Worm (Caenorhabditis elegans) whole organism, L3 larva: ENCODE measurements around the gene F54D5.9.

Source experiments
- R02D3.7 ChIP-seq: fragments of 150-350 bp; optimal IDR thresholded peaks from 2 replicates; lab custom pipeline; 2014; ENCODE audit warnings: missing biosample characterization, missing genetic modification characterization
- ZK546.5 ChIP-seq: sonication (generic microtip); optimal IDR thresholded peaks from 2 replicates; lab custom pipeline; 2017; ENCODE audit warnings: missing biosample characterization, missing genetic modification characterization
- ama-1 ChIP-seq: fragments of 150-350 bp; optimal IDR thresholded peaks from 2 replicates; lab custom pipeline; 2018
- ceh-16 ChIP-seq: sonication (generic microtip); optimal IDR thresholded peaks from 2 replicates; lab custom pipeline; 2017; ENCODE audit warnings: missing biosample characterization, missing genetic modification characterization
- ceh-28 ChIP-seq: fragments of 150-350 bp; optimal IDR thresholded peaks from 2 replicates; lab custom pipeline; 2014; ENCODE audit warnings: missing biosample characterization, missing genetic modification reagents, missing genetic modification characterization
- ceh-82 ChIP-seq: fragments of 150-350 bp; optimal IDR thresholded peaks from 2 replicates; lab custom pipeline; 2014; ENCODE audit warnings: missing biosample characterization, missing genetic modification characterization
- ceh-9 ChIP-seq: sonication (generic microtip); optimal IDR thresholded peaks from 2 replicates; lab custom pipeline; 2018; ENCODE audit warnings: missing biosample characterization, missing genetic modification characterization
- daf-12 ChIP-seq: fragments of 150-350 bp; optimal IDR thresholded peaks from 2 replicates; lab custom pipeline; 2014; ENCODE audit warnings: missing biosample characterization, missing genetic modification reagents, missing genetic modification characterization
- egl-27 ChIP-seq: sonication (generic microtip); optimal IDR thresholded peaks from 4 replicates; lab custom pipeline; 2017; ENCODE audit warnings: missing biosample characterization, missing genetic modification reagents, missing genetic modification characterization
- egl-5 ChIP-seq: fragments of 150-350 bp; optimal IDR thresholded peaks from 2 replicates; lab custom pipeline; 2017; ENCODE audit warnings: missing biosample characterization, missing genetic modification reagents, missing genetic modification characterization, inconsistent platforms
- elt-2 ChIP-seq: sonication (generic microtip); optimal IDR thresholded peaks from 2 replicates; lab custom pipeline; 2016; ENCODE audit warnings: missing genetic modification reagents, mild to moderate bottlenecking, missing genetic modification characterization, missing compliant biosample characterization
- elt-3 ChIP-seq, 3 experiments: fragments of 150-350 bp in 1 of 3; sonication (generic microtip) in 2 of 3; optimal IDR thresholded peaks; 2 replicates in 2 of 3; 4 replicates in 1 of 3; lab custom pipeline; 2014 to 2017; ENCODE audit warnings: missing biosample characterization in 3 of 3, missing genetic modification characterization in 3 of 3
- eor-1 ChIP-seq, 2 experiments: fragments of 150-350 bp; optimal IDR thresholded peaks; 2 replicates each; lab custom pipeline; 2014 to 2018; ENCODE audit warnings: missing biosample characterization in 2 of 2, missing genetic modification characterization in 2 of 2
- fkh-10 ChIP-seq: sonication (generic microtip); optimal IDR thresholded peaks from 2 replicates; lab custom pipeline; 2017; ENCODE audit warnings: missing biosample characterization, missing genetic modification reagents, missing genetic modification characterization
- fkh-2 ChIP-seq: fragments of 150-350 bp; optimal IDR thresholded peaks from 2 replicates; lab custom pipeline; 2014; ENCODE audit warnings: missing biosample characterization, missing genetic modification reagents, missing genetic modification characterization
- fos-1 ChIP-seq: fragments of 150-350 bp; optimal IDR thresholded peaks from 2 replicates; lab custom pipeline; 2014; ENCODE audit warnings: missing biosample characterization, missing genetic modification characterization
- hmg-11 ChIP-seq: sonication (generic microtip); optimal IDR thresholded peaks from 2 replicates; lab custom pipeline; 2016; ENCODE audit warnings: missing genetic modification characterization, missing compliant biosample characterization
- jun-1 ChIP-seq: fragments of 150-350 bp; optimal IDR thresholded peaks from 2 replicates; lab custom pipeline; 2014; ENCODE audit warnings: missing biosample characterization, missing genetic modification reagents, missing genetic modification characterization
- lin-15B ChIP-seq: fragments of 150-350 bp; optimal IDR thresholded peaks from 2 replicates; lab custom pipeline; 2014; ENCODE audit warnings: missing biosample characterization, missing genetic modification characterization
- lin-39 ChIP-seq: fragments of 150-350 bp; optimal IDR thresholded peaks from 2 replicates; lab custom pipeline; 2018; ENCODE audit warnings: missing biosample characterization, missing genetic modification reagents, missing genetic modification characterization
- lsy-12 ChIP-seq: sonication (generic microtip); optimal IDR thresholded peaks from 2 replicates; lab custom pipeline; 2016; ENCODE audit warnings: mild to moderate bottlenecking, missing genetic modification characterization, missing compliant biosample characterization
- mdl-1 ChIP-seq: fragments of 150-350 bp; optimal IDR thresholded peaks from 2 replicates; lab custom pipeline; 2014; ENCODE audit warnings: missing biosample characterization, missing genetic modification characterization
- mml-1 ChIP-seq: fragments of 150-350 bp; sonication (generic microtip); optimal IDR thresholded peaks from 3 replicates; lab custom pipeline; 2014; ENCODE audit warnings: missing biosample characterization, missing genetic modification characterization
- nfya-1 ChIP-seq: sonication (generic microtip); optimal IDR thresholded peaks from 2 replicates; lab custom pipeline; 2017; ENCODE audit warnings: missing genetic modification characterization, mild to moderate bottlenecking, missing compliant biosample characterization, antibody characterized with exemption, moderate library complexity; ENCODE audit not compliant: insufficient read depth
- nhr-11 ChIP-seq: fragments of 150-350 bp; optimal IDR thresholded peaks from 2 replicates; lab custom pipeline; 2014; ENCODE audit warnings: missing biosample characterization, missing genetic modification characterization
- nhr-12 ChIP-seq: fragments of 150-350 bp; optimal IDR thresholded peaks from 2 replicates; lab custom pipeline; 2014; ENCODE audit warnings: missing biosample characterization, missing genetic modification characterization
- nhr-23 ChIP-seq: fragments of 150-350 bp; optimal IDR thresholded peaks from 2 replicates; lab custom pipeline; 2014; ENCODE audit warnings: missing biosample characterization, missing genetic modification reagents, missing genetic modification characterization
- nhr-237 ChIP-seq: fragments of 150-350 bp; optimal IDR thresholded peaks from 2 replicates; lab custom pipeline; 2014; ENCODE audit warnings: missing biosample characterization, missing genetic modification characterization
- nhr-28 ChIP-seq: fragments of 150-350 bp; optimal IDR thresholded peaks from 2 replicates; lab custom pipeline; 2014; ENCODE audit warnings: missing biosample characterization, missing genetic modification characterization
- nhr-43 ChIP-seq: sonication (generic microtip); optimal IDR thresholded peaks from 2 replicates; lab custom pipeline; 2016; ENCODE audit warnings: mild to moderate bottlenecking, missing genetic modification characterization, missing compliant biosample characterization; ENCODE audit not compliant: poor library complexity, severe bottlenecking
- nhr-67 ChIP-seq: fragments of 150-350 bp; optimal IDR thresholded peaks from 2 replicates; lab custom pipeline; 2014; ENCODE audit warnings: missing biosample characterization, missing genetic modification characterization
- nhr-76 ChIP-seq: fragments of 150-350 bp; sonication (generic microtip); optimal IDR thresholded peaks from 5 replicates; lab custom pipeline; 2014; ENCODE audit warnings: missing biosample characterization, missing genetic modification characterization
- nhr-77 ChIP-seq: fragments of 150-350 bp; optimal IDR thresholded peaks from 2 replicates; lab custom pipeline; 2014; ENCODE audit warnings: missing biosample characterization, missing genetic modification characterization
- pha-4 ChIP-seq: fragments of 150-350 bp; optimal IDR thresholded peaks from 2 replicates; lab custom pipeline; 2014; ENCODE audit warnings: missing biosample characterization, missing genetic modification reagents, missing genetic modification characterization
- pqm-1 ChIP-seq: fragments of 150-350 bp; optimal IDR thresholded peaks from 2 replicates; lab custom pipeline; 2017; ENCODE audit warnings: missing biosample characterization, missing genetic modification characterization, inconsistent platforms
- sea-2 ChIP-seq: fragments of 150-350 bp; sonication (generic microtip); optimal IDR thresholded peaks from 4 replicates; lab custom pipeline; 2014; ENCODE audit warnings: missing biosample characterization, missing genetic modification reagents, missing genetic modification characterization
- skn-1 ChIP-seq: fragments of 150-350 bp; optimal IDR thresholded peaks from 2 replicates; lab custom pipeline; 2014; ENCODE audit warnings: missing biosample characterization, missing genetic modification characterization
- snpc-4 ChIP-seq: fragments of 150-350 bp; optimal IDR thresholded peaks from 2 replicates; lab custom pipeline; 2014; ENCODE audit warnings: missing biosample characterization, missing genetic modification characterization
- tbx-2 ChIP-seq: sonication (generic microtip); optimal IDR thresholded peaks from 2 replicates; lab custom pipeline; 2016; ENCODE audit warnings: mild to moderate bottlenecking, missing genetic modification characterization, missing compliant biosample characterization
- unc-39 ChIP-seq: sonication (generic microtip); optimal IDR thresholded peaks from 4 replicates; lab custom pipeline; 2017; ENCODE audit warnings: missing biosample characterization, missing genetic modification characterization
- unc-62 ChIP-seq: fragments of 150-350 bp; sonication (generic microtip); optimal IDR thresholded peaks from 4 replicates; lab custom pipeline; 2014; ENCODE audit warnings: missing biosample characterization, missing genetic modification reagents, missing genetic modification characterization
- zag-1 ChIP-seq: fragments of 150-350 bp; optimal IDR thresholded peaks from 2 replicates; lab custom pipeline; 2014; ENCODE audit warnings: missing biosample characterization, missing genetic modification characterization
- ztf-11 ChIP-seq: fragments of 150-350 bp; optimal IDR thresholded peaks from 2 replicates; lab custom pipeline; 2014; ENCODE audit warnings: missing biosample characterization, missing genetic modification characterization
- ztf-4 ChIP-seq: fragments of 150-350 bp; optimal IDR thresholded peaks from 2 replicates; lab custom pipeline; 2014; ENCODE audit warnings: missing biosample characterization, missing genetic modification characterization

Gene F54D5.9

DNA sequence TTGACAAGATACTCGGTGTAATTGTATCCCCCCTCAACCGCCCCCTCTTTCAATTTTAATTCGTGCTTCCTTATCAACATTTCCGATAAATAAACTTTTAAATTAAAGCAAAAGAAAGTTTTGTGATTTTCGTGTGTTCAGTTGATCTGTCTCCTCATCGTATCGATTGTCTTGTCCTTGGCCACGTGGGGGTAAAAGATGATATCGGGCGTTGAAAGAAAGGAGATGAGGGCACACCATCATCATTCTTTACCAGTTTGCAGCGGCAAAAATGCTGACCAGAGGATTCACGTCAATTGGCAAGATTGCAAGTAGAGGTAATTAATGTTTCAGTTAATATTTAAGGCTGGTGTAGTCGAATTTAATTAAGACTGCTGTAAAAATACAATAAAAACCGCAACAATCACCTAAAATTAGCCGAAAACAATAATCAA, 2.6 kb upstream of the F54D5.9 start, which contains the start of gene F54D5.7 (continued):
- peak; percentile 54 for TF ChIP-seq lsy-12 (tag; lab: Kevin White, UChicago)
- no peak for TF ChIP-seq nhr-237
- peak; percentile 16 for TF ChIP-seq ceh-28 (tag; lab: Kevin White, UChicago)
- no peak for TF ChIP-seq nhr-76 (tag; lab: Kevin White, UChicago)
- TF ChIP-seq egl-5 (tag; lab: Kevin White, UChicago) = peak; percentile 2
- peak; percentile 65 for TF ChIP-seq tbx-2 (tag; lab: Kevin White, UChicago)
- TF ChIP-seq sea-2 (GFP tag; lab: Kevin White, UChicago) = no peak
- peak; percentile 21 for TF ChIP-seq lin-39 (tag; lab: Kevin White, UChicago)
- TF ChIP-seq pqm-1 (tag; lab: Kevin White, UChicago) = no peak
- TF ChIP-seq nhr-12 (tag; lab: Kevin White, UChicago) = no peak
- TF ChIP-seq unc-39 (tag; lab: Kevin White, UChicago) = no peak
- TF ChIP-seq lin-15B (tag; lab: Kevin White, UChicago) = no peak
- TF ChIP-seq ceh-82 (tag; lab: Kevin White, UChicago) = no peak
- TF ChIP-seq elt-3 (tag; optimal IDR thresholded peaks at IDR 0.05; lab: Kevin White, UChicago) = peak in 1 of 3 experiments; percentile 28
- TF ChIP-seq nhr-43 (tag; lab: Kevin White, UChicago) = peak; percentile 32
- TF ChIP-seq nhr-77 (tag; lab: Kevin White, UChicago) = no peak
- TF ChIP-seq nfya-1 = peak; percentile 67
- TF ChIP-seq ZK546.5 (tag; lab: Kevin White, UChicago) = no peak
- no peak for TF ChIP-seq fkh-10 (GFP tag; lab: Kevin White, UChicago)
- peak; percentile 100 for TF ChIP-seq ama-1 (lab: Kevin White, UChicago)
- TF ChIP-seq snpc-4 (tag; lab: Kevin White, UChicago) = peak; percentile 39
- peak; percentile 52 for TF ChIP-seq pha-4 (tag; lab: Kevin White, UChicago)
- TF ChIP-seq fkh-2 (tag; lab: Kevin White, UChicago) = no peak
- no peak for TF ChIP-seq egl-27 (tag; lab: Kevin White, UChicago)
- peak; percentile 5 for TF ChIP-seq skn-1 (tag; lab: Kevin White, UChicago)
- peak; percentile 70 for TF ChIP-seq elt-2
- TF ChIP-seq daf-12 = no peak
- TF ChIP-seq, all 47 proteins: peak for 21

DNA sequence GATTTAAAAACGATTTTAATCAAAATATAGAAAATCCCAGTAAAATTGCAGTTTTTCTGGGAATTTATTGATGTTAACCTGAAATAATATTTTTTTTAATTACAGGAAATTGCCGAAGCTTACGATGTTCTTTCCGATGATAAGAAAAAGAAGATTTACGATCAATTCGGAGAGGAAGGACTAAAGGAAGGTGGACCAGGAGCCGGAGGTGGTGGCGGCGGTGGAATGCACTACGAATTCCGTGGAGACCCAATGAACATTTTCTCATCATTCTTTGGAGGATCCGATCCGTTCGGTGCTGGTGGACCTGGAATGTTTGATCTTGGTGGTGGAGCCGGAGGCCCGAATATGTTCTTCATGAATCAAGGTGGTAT, 1.3 kb upstream of the F54D5.9 start:
- TF ChIP-seq daf-12 = no peak
- no peak for TF ChIP-seq ZK546.5 (tag; lab: Kevin White, UChicago)
- TF ChIP-seq nhr-67 (tag; lab: Kevin White, UChicago) = no peak
- no peak for TF ChIP-seq nhr-76 (tag; lab: Kevin White, UChicago)
- no peak for TF ChIP-seq ceh-9 (tag; lab: Kevin White, UChicago)
- no peak for TF ChIP-seq lin-39 (tag; lab: Kevin White, UChicago)
- TF ChIP-seq ama-1 (lab: Kevin White, UChicago) = no peak
- no peak for TF ChIP-seq nfya-1
- no peak for TF ChIP-seq zag-1 (tag; lab: Kevin White, UChicago)
- no peak for TF ChIP-seq sea-2 (GFP tag; lab: Kevin White, UChicago)
- TF ChIP-seq mml-1 = no peak
- no peak for TF ChIP-seq ceh-82 (tag; lab: Kevin White, UChicago)
- TF ChIP-seq ceh-28 (tag; lab: Kevin White, UChicago) = no peak
- no peak for TF ChIP-seq fkh-2 (tag; lab: Kevin White, UChicago)
- no peak for TF ChIP-seq lsy-12 (tag; lab: Kevin White, UChicago)

DNA sequence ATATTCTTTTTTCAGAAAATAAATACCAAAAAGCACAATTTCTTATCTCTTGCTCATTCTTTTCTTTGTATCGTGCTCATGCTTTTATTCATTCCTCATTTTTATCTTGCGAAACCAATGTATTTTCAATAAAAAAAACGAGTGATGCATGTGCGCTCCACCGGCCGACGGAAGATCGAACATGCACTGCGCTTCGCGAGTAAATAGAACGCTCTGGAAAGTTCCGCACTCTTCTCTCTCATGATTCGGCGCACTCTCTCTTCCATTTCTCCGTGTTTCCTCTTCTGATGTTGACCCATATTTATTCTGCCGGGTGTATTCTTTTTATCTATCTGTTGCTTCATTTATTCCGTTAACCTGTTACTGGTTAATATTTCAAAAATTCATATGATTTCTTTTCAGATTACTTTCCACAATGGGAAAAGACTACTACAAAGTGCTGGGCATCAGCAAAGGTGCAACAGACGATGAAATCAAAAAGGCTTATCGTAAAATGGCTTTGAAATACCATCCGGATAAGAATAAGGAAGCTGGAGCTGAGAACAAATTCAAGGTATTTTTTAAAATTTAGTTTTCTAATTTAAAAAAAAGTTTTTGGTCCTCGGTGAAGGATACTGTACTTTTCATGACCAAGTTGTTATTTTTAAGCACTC, 797 bp upstream of the F54D5.9 start, which contains the start of gene dnj-13:
Gene dnj-13 (plus strand): TSS at position 403 of the 653 bp plus-strand sequence.
- peak; percentile 55 for TF ChIP-seq fos-1 (tag; lab: Kevin White, UChicago)
- no peak for TF ChIP-seq nhr-12 (tag; lab: Kevin White, UChicago)
- peak; percentile 19 for TF ChIP-seq ZK546.5 (tag; lab: Kevin White, UChicago)
- TF ChIP-seq unc-39 (tag; lab: Kevin White, UChicago) = no peak
- no peak for TF ChIP-seq unc-62
- peak; percentile 93 for TF ChIP-seq nfya-1
- TF ChIP-seq fkh-2 (tag; lab: Kevin White, UChicago) = peak; percentile 75
- TF ChIP-seq zag-1 (tag; lab: Kevin White, UChicago) = no peak
- peak; percentile 68 for TF ChIP-seq skn-1 (tag; lab: Kevin White, UChicago)
- peak in 1 of 2 experiments; percentile 84 for TF ChIP-seq eor-1 (tag; optimal IDR thresholded peaks at IDR 0.05; lab: Kevin White, UChicago)
- TF ChIP-seq elt-3 (tag; optimal IDR thresholded peaks at IDR 0.05; lab: Kevin White, UChicago) = no peak
- peak; percentile 92 for TF ChIP-seq lin-15B (tag; lab: Kevin White, UChicago)
- TF ChIP-seq ceh-82 (tag; lab: Kevin White, UChicago) = peak; percentile 71
- TF ChIP-seq ztf-11 = no peak
- TF ChIP-seq R02D3.7 (tag; lab: Kevin White, UChicago) = peak; percentile 69
- peak; percentile 94 for TF ChIP-seq hmg-11 (tag; lab: Kevin White, UChicago)
- TF ChIP-seq lsy-12 (tag; lab: Kevin White, UChicago) = peak; percentile 98
- TF ChIP-seq nhr-23 (tag; lab: Kevin White, UChicago) = peak; percentile 98
- peak; percentile 49 for TF ChIP-seq nhr-11
- TF ChIP-seq mml-1 = no peak
- peak; percentile 54 for TF ChIP-seq mdl-1
- TF ChIP-seq elt-2 = peak; percentile 83
- peak; percentile 72 for TF ChIP-seq ztf-4 (tag; lab: Kevin White, UChicago)
- no peak for TF ChIP-seq ceh-9 (tag; lab: Kevin White, UChicago)
- TF ChIP-seq sea-2 (GFP tag; lab: Kevin White, UChicago) = no peak
- peak; percentile 81 for TF ChIP-seq ceh-28 (tag; lab: Kevin White, UChicago)
- TF ChIP-seq jun-1 (tag; lab: Kevin White, UChicago) = peak; percentile 88
- TF ChIP-seq nhr-28 (tag; lab: Kevin White, UChicago) = no peak
- TF ChIP-seq daf-12 = no peak
- peak; percentile 61 for TF ChIP-seq nhr-77 (tag; lab: Kevin White, UChicago)
- TF ChIP-seq ceh-16 (tag; lab: Kevin White, UChicago) = peak; percentile 30
